Fruit fly (Drosophila melanogaster) whole organism, embryonic: Measurements from ENCODE around the gene msl-3.
A peak's percentile ranks its signal among the peaks of the same experiment; 100 is the strongest.

Experiments
- ATbp ChIP-seq: fragments of 200-800 bp; sonication (Bioruptor generic); optimal IDR thresholded peaks from 2 replicates; lab custom pipeline; 2017; ENCODE audit warnings: missing biosample characterization, mild to moderate bottlenecking, missing genetic modification characterization, missing genetic modification reagents
- Abd-B ChIP-seq: fragments of 200-800 bp; sonication (Bioruptor generic); optimal IDR thresholded peaks from 2 replicates; lab custom pipeline; 2018; ENCODE audit warnings: missing biosample characterization, mild to moderate bottlenecking, missing genetic modification characterization, moderate library complexity
- Atf3 ChIP-seq: fragments of 200-800 bp; sonication (Bioruptor generic); optimal IDR thresholded peaks from 3 replicates; lab custom pipeline; 2016; ENCODE audit warnings: missing biosample characterization, missing genetic modification characterization
- CG11504 ChIP-seq: fragments of 200-800 bp; sonication (Bioruptor generic); optimal IDR thresholded peaks from 3 replicates; lab custom pipeline; 2019; ENCODE audit warnings: missing biosample characterization, mild to moderate bottlenecking, missing genetic modification characterization, moderate library complexity
- CG12155 ChIP-seq: fragments of 200-800 bp; sonication (Bioruptor generic); optimal IDR thresholded peaks from 3 replicates; lab custom pipeline; 2016; ENCODE audit warnings: missing biosample characterization, missing genetic modification characterization
- CG12659 ChIP-seq: fragments of 200-800 bp; sonication (Bioruptor generic); optimal IDR thresholded peaks from 3 replicates; lab custom pipeline; 2017; ENCODE audit warnings: mild to moderate bottlenecking, missing biosample characterization, missing genetic modification reagents, missing genetic modification characterization
- CG13287 ChIP-seq: fragments of 200-800 bp; sonication (Bioruptor generic); IDR thresholded peaks from 2 replicates; pipeline ENCODE4 v1.3.6; 2022; ENCODE audit warnings: missing biosample characterization, missing genetic modification characterization; ENCODE audit not compliant: partially characterized antibody
- CG14050 ChIP-seq: fragments of 200-800 bp; sonication (Bioruptor generic); IDR thresholded peaks from 3 replicates; pipeline ENCODE4 v1.3.6; 2022; ENCODE audit warnings: missing biosample characterization, missing genetic modification characterization
- CG16863 ChIP-seq: fragments of 200-800 bp; sonication (Bioruptor generic); optimal IDR thresholded peaks from 3 replicates; lab custom pipeline; 2016; ENCODE audit warnings: missing biosample characterization, missing genetic modification characterization
- CG17802 ChIP-seq: fragments of 200-800 bp; sonication (Bioruptor generic); optimal IDR thresholded peaks from 2 replicates; lab custom pipeline; 2018; ENCODE audit warnings: missing biosample characterization, mild to moderate bottlenecking, missing genetic modification characterization, moderate library complexity
- CG2116 ChIP-seq: fragments of 200-800 bp; sonication (Bioruptor generic); optimal IDR thresholded peaks from 3 replicates; lab custom pipeline; 2018; ENCODE audit warnings: missing biosample characterization, mild to moderate bottlenecking, missing genetic modification characterization
- CG34224 ChIP-seq: fragments of 200-800 bp; sonication (Bioruptor generic); IDR thresholded peaks from 3 replicates; pipeline ENCODE4 v1.3.6; 2022; ENCODE audit warnings: missing biosample characterization, missing genetic modification characterization; ENCODE audit not compliant: partially characterized antibody
- CG34422 ChIP-seq: fragments of 200-800 bp; sonication (Bioruptor generic); IDR thresholded peaks from 3 replicates; pipeline ENCODE4 v1.3.6; 2022; ENCODE audit warnings: missing biosample characterization, missing genetic modification characterization
- CG4360 ChIP-seq: fragments of 200-800 bp; sonication (Bioruptor generic); IDR thresholded peaks from 2 replicates; pipeline ENCODE4 v1.3.6; 2022; ENCODE audit warnings: missing biosample characterization, missing genetic modification characterization
- CG4854 ChIP-seq: fragments of 200-800 bp; sonication (Bioruptor generic); optimal IDR thresholded peaks from 2 replicates; lab custom pipeline; 2016; ENCODE audit warnings: missing biosample characterization, missing genetic modification characterization, inconsistent platforms
- CG6254 ChIP-seq: fragments of 200-800 bp; sonication (Bioruptor generic); optimal IDR thresholded peaks from 3 replicates; lab custom pipeline; 2017; ENCODE audit warnings: mild to moderate bottlenecking, missing biosample characterization, missing genetic modification reagents, missing genetic modification characterization
- CG6683 ChIP-seq: fragments of 200-800 bp; sonication (Bioruptor generic); optimal IDR thresholded peaks from 2 replicates; lab custom pipeline; 2017; ENCODE audit warnings: missing biosample characterization, mild to moderate bottlenecking, missing genetic modification characterization, missing genetic modification reagents
- CG6765 ChIP-seq: fragments of 200-800 bp; sonication (Bioruptor generic); optimal IDR thresholded peaks from 3 replicates; lab custom pipeline; 2017; ENCODE audit warnings: missing biosample characterization, mild to moderate bottlenecking, missing genetic modification characterization
- CG6813 ChIP-seq: fragments of 200-800 bp; sonication (Bioruptor generic); optimal IDR thresholded peaks from 2 replicates; lab custom pipeline; 2017; ENCODE audit warnings: missing biosample characterization, missing genetic modification characterization, mild to moderate bottlenecking, moderate library complexity, missing genetic modification reagents
- CG7372 ChIP-seq: fragments of 200-800 bp; sonication (Bioruptor generic); IDR thresholded peaks from 2 replicates; pipeline ENCODE4 v1.3.6; 2022; ENCODE audit warnings: missing biosample characterization, missing genetic modification characterization
- CG7987 ChIP-seq: fragments of 200-800 bp; sonication (Bioruptor generic); optimal IDR thresholded peaks from 2 replicates; lab custom pipeline; 2018; ENCODE audit warnings: missing biosample characterization, mild to moderate bottlenecking, missing genetic modification characterization, moderate library complexity
- CG8089 ChIP-seq: fragments of 200-800 bp; sonication (Bioruptor generic); optimal IDR thresholded peaks from 3 replicates; lab custom pipeline; 2016; ENCODE audit warnings: missing biosample characterization, missing genetic modification characterization
- CG8359 ChIP-seq: fragments of 200-800 bp; sonication (Bioruptor generic); optimal IDR thresholded peaks from 2 replicates; lab custom pipeline; 2017; ENCODE audit warnings: missing biosample characterization, mild to moderate bottlenecking, missing genetic modification characterization, borderline replicate concordance
- CG8924 ChIP-seq: fragments of 200-800 bp; optimal IDR thresholded peaks from 3 replicates; lab custom pipeline; 2019; ENCODE audit warnings: missing biosample characterization, mild to moderate bottlenecking, missing genetic modification characterization, moderate library complexity
- Dad ChIP-seq: fragments of 200-800 bp; sonication (Bioruptor generic); optimal IDR thresholded peaks from 3 replicates; lab custom pipeline; 2016; ENCODE audit warnings: missing biosample characterization, missing genetic modification characterization
- H15 ChIP-seq: fragments of 200-800 bp; sonication (Bioruptor generic); IDR thresholded peaks from 3 replicates; pipeline ENCODE4 v1.3.6; 2022; ENCODE audit warnings: missing biosample characterization, missing genetic modification characterization
- HLHmδ ChIP-seq: fragments of 200-800 bp; sonication (Bioruptor generic); optimal IDR thresholded peaks from 2 replicates; lab custom pipeline; 2018; ENCODE audit warnings: missing biosample characterization, mild to moderate bottlenecking, missing genetic modification characterization, moderate library complexity
- Hmr ChIP-seq: fragments of 200-800 bp; sonication (Bioruptor generic); optimal IDR thresholded peaks from 3 replicates; lab custom pipeline; 2017; ENCODE audit warnings: mild to moderate bottlenecking, missing biosample characterization, missing genetic modification reagents, missing genetic modification characterization
- Hr51 ChIP-seq, 2 experiments: fragments of 200-800 bp; sonication (Bioruptor generic); optimal IDR thresholded peaks; 2 replicates in 1 of 2; 3 replicates in 1 of 2; lab custom pipeline; 2016 to 2018; ENCODE audit warnings: missing biosample characterization in 2 of 2, missing genetic modification characterization in 2 of 2, mild to moderate bottlenecking in 1 of 2, moderate library complexity in 1 of 2
- Mad ChIP-seq: fragments of 200-800 bp; sonication (Bioruptor generic); optimal IDR thresholded peaks from 2 replicates; lab custom pipeline; 2016; ENCODE audit warnings: missing biosample characterization, missing genetic modification characterization
- NFAT ChIP-seq: fragments of 200-800 bp; sonication (Bioruptor generic); IDR thresholded peaks from 2 replicates; pipeline ENCODE4 v1.3.6; 2022; ENCODE audit warnings: missing biosample characterization, missing genetic modification characterization
- Scr ChIP-seq: fragments of 200-800 bp; sonication (Bioruptor generic); IDR thresholded peaks from 2 replicates; pipeline ENCODE4 v1.3.6; 2022; ENCODE audit warnings: missing biosample characterization, missing genetic modification characterization; ENCODE audit not compliant: partially characterized antibody
- Side ChIP-seq: fragments of 200-800 bp; sonication (Bioruptor generic); optimal IDR thresholded peaks from 2 replicates; lab custom pipeline; 2016; ENCODE audit warnings: missing biosample characterization, missing genetic modification characterization
- ac ChIP-seq: fragments of 200-800 bp; sonication (Bioruptor generic); optimal IDR thresholded peaks from 3 replicates; lab custom pipeline; 2017; ENCODE audit warnings: missing biosample characterization, mild to moderate bottlenecking, missing genetic modification characterization
- da ChIP-seq: fragments of 200-800 bp; sonication (Bioruptor generic); optimal IDR thresholded peaks from 2 replicates; lab custom pipeline; 2016; ENCODE audit warnings: missing biosample characterization, missing genetic modification characterization
- danr ChIP-seq: fragments of 200-800 bp; sonication (Bioruptor generic); IDR thresholded peaks from 2 replicates; pipeline ENCODE4 v1.3.6; 2022; ENCODE audit warnings: missing biosample characterization, missing genetic modification characterization
- dm ChIP-seq: fragments of 200-800 bp; sonication (Bioruptor generic); optimal IDR thresholded peaks from 3 replicates; lab custom pipeline; 2016; ENCODE audit warnings: missing biosample characterization, missing genetic modification characterization
- fu2 ChIP-seq: fragments of 200-800 bp; sonication (Bioruptor generic); optimal IDR thresholded peaks from 2 replicates; lab custom pipeline; 2016; ENCODE audit warnings: missing biosample characterization, missing genetic modification characterization
- ham ChIP-seq: fragments of 200-800 bp; sonication (Bioruptor generic); IDR thresholded peaks from 2 replicates; pipeline ENCODE4 v1.3.6; 2022; ENCODE audit warnings: missing biosample characterization, missing genetic modification characterization
- inv ChIP-seq: fragments of 200-800 bp; sonication (Bioruptor generic); IDR thresholded peaks from 2 replicates; pipeline ENCODE4 v1.3.6; 2022; ENCODE audit warnings: missing biosample characterization, missing genetic modification characterization; ENCODE audit not compliant: partially characterized antibody
- lov ChIP-seq, 2 experiments: fragments of 200-800 bp in 1 of 2; fragments of >200 bp in 1 of 2; sonication (Bioruptor generic) in 1 of 2; IDR thresholded peaks in 1 of 2; optimal IDR thresholded peaks in 1 of 2; 2 replicates in 1 of 2; 3 replicates in 1 of 2; pipeline versions ENCODE4 v1.3.6 to Lab custom; 2017 to 2022; ENCODE audit warnings: missing biosample characterization in 1 of 2, missing genetic modification characterization in 1 of 2
- nerfin-1 ChIP-seq: fragments of 200-800 bp; sonication (Bioruptor generic); optimal IDR thresholded peaks from 3 replicates; lab custom pipeline; 2019; ENCODE audit warnings: missing biosample characterization, mild to moderate bottlenecking, missing genetic modification characterization, moderate library complexity
- pb ChIP-seq: fragments of 200-800 bp; sonication (Bioruptor generic); optimal IDR thresholded peaks from 3 replicates; lab custom pipeline; 2016; ENCODE audit warnings: missing biosample characterization, missing genetic modification characterization
- scrt ChIP-seq: fragments of 200-800 bp; sonication (Bioruptor generic); optimal IDR thresholded peaks from 2 replicates; lab custom pipeline; 2018; ENCODE audit warnings: missing biosample characterization, mild to moderate bottlenecking, missing genetic modification characterization, moderate library complexity
- tup ChIP-seq: fragments of 200-800 bp; sonication (Bioruptor generic); optimal IDR thresholded peaks from 2 replicates; lab custom pipeline; 2016; ENCODE audit warnings: missing biosample characterization, mild to moderate bottlenecking, missing genetic modification characterization, moderate library complexity
- vvl ChIP-seq: fragments of 200-800 bp; sonication (Bioruptor generic); IDR thresholded peaks from 2 replicates; pipeline ENCODE4 v1.3.6; 2022; ENCODE audit warnings: missing biosample characterization, missing genetic modification characterization

Gene msl-3

dm6 chr3L:7133699-7134655, 8.6 kb upstream of the msl-3 start, which contains the start of gene melt (continued):
- TF ChIP-seq CG2116 = peak; percentile 71
- peak; percentile 82 for TF ChIP-seq CG4854
- peak; percentile 100 for TF ChIP-seq CG11504 (tag; lab: Kevin White, UChicago)
- TF ChIP-seq lov (optimal IDR thresholded peaks at IDR 0.05; lab: Kevin White, UChicago) = no peak
- TF ChIP-seq lov (GFP tag; IDR thresholded peaks at IDR 0.05; lab: Robert Waterston, UW) = 0 out of 3 replicates have a peak, but pooled peaks have one; percentile 8
- peak; percentile 78 for TF ChIP-seq Abd-B (GFP tag; lab: Kevin White, UChicago)
- peak; percentile 82 for TF ChIP-seq Mad
- peak; percentile 46 for TF ChIP-seq CG17802 (tag; lab: Kevin White, UChicago)
- TF ChIP-seq HLHmδ (GFP tag; lab: Kevin White, UChicago) = peak; percentile 62
- peak; percentile 51; the same call in 1 of the 2 replicates for TF ChIP-seq danr (GFP tag; lab: Robert Waterston, UW)
- peak; percentile 70 for TF ChIP-seq ac (GFP tag; lab: Kevin White, UChicago)
- peak; percentile 75 for TF ChIP-seq tup (GFP tag; lab: Kevin White, UChicago)
- TF ChIP-seq CG13287 = peak; percentile 34; the same call in 1 of the 2 replicates
- TF ChIP-seq CG8089 (GFP tag; lab: Kevin White, UChicago) = peak; percentile 85
- peak; percentile 87 to 91 for TF ChIP-seq Hr51 (GFP tag; optimal IDR thresholded peaks at IDR 0.05; lab: Kevin White, UChicago)
- peak; percentile 87 for TF ChIP-seq Dad (GFP tag; lab: Kevin White, UChicago)
- TF ChIP-seq CG12155 (GFP tag; lab: Kevin White, UChicago) = peak; percentile 86
- TF ChIP-seq vvl (GFP tag; lab: Robert Waterston, UW) = peak; percentile 62
- TF ChIP-seq CG34422 (GFP tag; lab: Robert Waterston, UW) = peak; percentile 67
- peak; percentile 66 for TF ChIP-seq CG8359 (GFP tag; lab: Kevin White, UChicago)
- peak; percentile 74 for TF ChIP-seq CG6813 (GFP tag; lab: Kevin White, UChicago)
- TF ChIP-seq nerfin-1 = peak; percentile 83
- TF ChIP-seq scrt (GFP tag; lab: Kevin White, UChicago) = peak; percentile 76
- TF ChIP-seq Scr (GFP tag; lab: Robert Waterston, UW) = no peak
- TF ChIP-seq Hmr (GFP tag; lab: Kevin White, UChicago) = peak; percentile 90
- TF ChIP-seq CG8924 (tag; lab: Kevin White, UChicago) = peak; percentile 94
- peak; percentile 83 for TF ChIP-seq pb (GFP tag; lab: Kevin White, UChicago)
- TF ChIP-seq CG6765 (GFP tag; lab: Kevin White, UChicago) = peak; percentile 58
- TF ChIP-seq ham (GFP tag; lab: Robert Waterston, UW) = peak; percentile 33; the same call in 1 of the 2 replicates
- peak; percentile 74 for TF ChIP-seq da (GFP tag; lab: Kevin White, UChicago)
- TF ChIP-seq CG34224 (GFP tag; lab: Robert Waterston, UW) = peak; percentile 9; the same call in 1 of the 3 replicates
- TF ChIP-seq ATbp (GFP tag; lab: Kevin White, UChicago) = peak; percentile 81
- peak; percentile 92 for TF ChIP-seq CG12659 (GFP tag; lab: Kevin White, UChicago)
- peak; percentile 67 for TF ChIP-seq CG6683 (GFP tag; lab: Kevin White, UChicago)
- peak; percentile 59 for TF ChIP-seq CG6254 (GFP tag; lab: Kevin White, UChicago)
- TF ChIP-seq Atf3 = peak; percentile 77
- peak; percentile 78 for TF ChIP-seq CG7372 (GFP tag; lab: Robert Waterston, UW)
- peak; percentile 88 for TF ChIP-seq fu2 (GFP tag; lab: Kevin White, UChicago)
- TF ChIP-seq CG4360 (GFP tag; lab: Robert Waterston, UW) = peak; percentile 99
- TF ChIP-seq inv (GFP tag; lab: Robert Waterston, UW) = no peak
- peak; percentile 81 for TF ChIP-seq Side
- peak; percentile 72 for TF ChIP-seq dm (GFP tag; lab: Kevin White, UChicago)
- 0 out of 3 replicates have a peak, but pooled peaks have one; percentile 58 for TF ChIP-seq H15 (GFP tag; lab: Robert Waterston, UW)
- peak; percentile 32 for TF ChIP-seq CG7987 (GFP tag; lab: Kevin White, UChicago)
- peak; percentile 83 for TF ChIP-seq CG16863 (GFP tag; lab: Kevin White, UChicago)
- peak; percentile 52; the same call in 2 of the 3 replicates for TF ChIP-seq CG14050 (GFP tag; lab: Robert Waterston, UW)
- peak; percentile 60 for TF ChIP-seq NFAT (GFP tag; lab: Robert Waterston, UW)
